Fruit fly (Drosophila melanogaster) whole organism, embryonic: ENCODE results near the gene moody.

ENCODE experiments used
- Ada2b ChIP-seq: fragments of 200-800 bp; sonication (Bioruptor generic); IDR thresholded peaks from 2 replicates; pipeline ENCODE4 v1.3.6; 2022; ENCODE audit warnings: missing biosample characterization, missing genetic modification characterization
- Awh ChIP-seq: fragments of 200-800 bp; sonication (Bioruptor generic); IDR thresholded peaks from 2 replicates; pipeline ENCODE4, ENCODE4 v1.3.6; 2022; ENCODE audit warnings: missing biosample characterization, missing genetic modification characterization
- BtbVII ChIP-seq: fragments of 200-800 bp; sonication (Bioruptor generic); optimal IDR thresholded peaks from 3 replicates; lab custom pipeline; 2017; ENCODE audit warnings: missing biosample characterization, mild to moderate bottlenecking, missing genetic modification characterization
- CG11456 ChIP-seq: fragments of 200-800 bp; sonication (Bioruptor generic); IDR thresholded peaks from 3 replicates; pipeline ENCODE4 v1.3.6; 2022; ENCODE audit warnings: missing biosample characterization, missing genetic modification characterization
- CG11560 ChIP-seq: fragments of 200-800 bp; sonication (Bioruptor generic); IDR thresholded peaks from 3 replicates; pipeline ENCODE4 v1.3.6; 2022; ENCODE audit warnings: missing biosample characterization, missing genetic modification characterization
- CG12236 ChIP-seq: fragments of 200-800 bp; sonication (Bioruptor generic); optimal IDR thresholded peaks from 2 replicates; lab custom pipeline; 2016; ENCODE audit warnings: missing biosample characterization, missing genetic modification characterization
- CG12299 ChIP-seq: fragments of 200-800 bp; sonication (Bioruptor generic); optimal IDR thresholded peaks from 2 replicates; lab custom pipeline; 2018; ENCODE audit warnings: missing biosample characterization, mild to moderate bottlenecking, missing genetic modification characterization
- CG12942 ChIP-seq: fragments of 200-800 bp; sonication (Bioruptor generic); optimal IDR thresholded peaks from 3 replicates; lab custom pipeline; 2016; ENCODE audit warnings: missing biosample characterization, missing genetic modification characterization
- CG14710 ChIP-seq: fragments of 200-800 bp; sonication (Bioruptor generic); optimal IDR thresholded peaks from 3 replicates; lab custom pipeline; 2019; ENCODE audit warnings: missing biosample characterization, mild to moderate bottlenecking, missing genetic modification characterization, moderate library complexity
- CG15696 ChIP-seq: fragments of 200-800 bp; sonication (Bioruptor generic); optimal IDR thresholded peaks from 2 replicates; lab custom pipeline; 2019; ENCODE audit warnings: missing biosample characterization, mild to moderate bottlenecking, missing genetic modification characterization, moderate library complexity
- CG1647 ChIP-seq: fragments of 200-800 bp; sonication (Bioruptor generic); optimal IDR thresholded peaks from 3 replicates; lab custom pipeline; 2016; ENCODE audit warnings: missing biosample characterization, missing genetic modification characterization
- CG16813 ChIP-seq: fragments of 200-800 bp; sonication (Bioruptor generic); IDR thresholded peaks from 3 replicates; pipeline ENCODE4 v1.3.6; 2022; ENCODE audit warnings: missing biosample characterization, missing genetic modification characterization; ENCODE audit not compliant: partially characterized antibody
- CG17385 ChIP-seq: fragments of 200-800 bp; sonication (Bioruptor generic); optimal IDR thresholded peaks from 3 replicates; lab custom pipeline; 2018; ENCODE audit warnings: missing biosample characterization, mild to moderate bottlenecking, missing genetic modification characterization
- CG18764 ChIP-seq: fragments of 200-800 bp; sonication (Bioruptor generic); optimal IDR thresholded peaks from 3 replicates; lab custom pipeline; 2016; ENCODE audit warnings: missing biosample characterization, missing genetic modification characterization
- CG3163 ChIP-seq: fragments of 200-800 bp; sonication (Bioruptor generic); optimal IDR thresholded peaks from 3 replicates; lab custom pipeline; 2016; ENCODE audit warnings: missing biosample characterization, missing genetic modification characterization
- CG32767 ChIP-seq: fragments of 200-800 bp; sonication (Bioruptor generic); IDR thresholded peaks from 2 replicates; pipeline ENCODE4 v1.3.6; 2022; ENCODE audit warnings: missing biosample characterization, missing genetic modification characterization
- CG34422 ChIP-seq: fragments of 200-800 bp; sonication (Bioruptor generic); IDR thresholded peaks from 3 replicates; pipeline ENCODE4 v1.3.6; 2022; ENCODE audit warnings: missing biosample characterization, missing genetic modification characterization
- CG4730 ChIP-seq: fragments of 200-800 bp; sonication (Bioruptor generic); IDR thresholded peaks from 2 replicates; pipeline ENCODE4 v1.3.6; 2022; ENCODE audit warnings: missing biosample characterization, missing genetic modification characterization
- CG7963 ChIP-seq: fragments of 200-800 bp; sonication (Bioruptor generic); IDR thresholded peaks from 3 replicates; pipeline ENCODE4 v1.3.6; 2022; ENCODE audit warnings: missing biosample characterization, missing genetic modification characterization; ENCODE audit not compliant: partially characterized antibody
- CG8359 ChIP-seq: fragments of 200-800 bp; sonication (Bioruptor generic); optimal IDR thresholded peaks from 2 replicates; lab custom pipeline; 2017; ENCODE audit warnings: missing biosample characterization, mild to moderate bottlenecking, missing genetic modification characterization, borderline replicate concordance
- CG8765 ChIP-seq: fragments of 200-800 bp; sonication (Bioruptor generic); IDR thresholded peaks from 2 replicates; pipeline ENCODE4 v1.3.6; 2022; ENCODE audit warnings: missing biosample characterization, missing genetic modification characterization
- CG8944 ChIP-seq: fragments of 200-800 bp; sonication (Bioruptor generic); optimal IDR thresholded peaks from 3 replicates; lab custom pipeline; 2016; ENCODE audit warnings: missing biosample characterization, missing genetic modification characterization
- CG9437 ChIP-seq: fragments of 200-800 bp; sonication (Bioruptor generic); optimal IDR thresholded peaks from 2 replicates; lab custom pipeline; 2018; ENCODE audit warnings: missing biosample characterization, mild to moderate bottlenecking, missing genetic modification characterization
- CG9797 ChIP-seq: fragments of 200-800 bp; sonication (Bioruptor generic); optimal IDR thresholded peaks from 3 replicates; lab custom pipeline; 2018; ENCODE audit warnings: missing biosample characterization, mild to moderate bottlenecking, missing genetic modification characterization
- CTCF ChIP-seq: fragments of 200-800 bp; sonication (Bioruptor generic); optimal IDR thresholded peaks from 2 replicates; lab custom pipeline; 2017; ENCODE audit warnings: missing biosample characterization, mild to moderate bottlenecking, missing genetic modification characterization, moderate library complexity
- Camta ChIP-seq: fragments of 200-800 bp; sonication (Bioruptor generic); optimal IDR thresholded peaks from 2 replicates; lab custom pipeline; 2016; ENCODE audit warnings: missing biosample characterization, missing genetic modification characterization
- D ChIP-seq, 2 experiments: fragments of 200-800 bp in 1 of 2; fragments of >200 bp in 1 of 2; sonication (Bioruptor generic) in 1 of 2; optimal IDR thresholded peaks; 2 replicates in 1 of 2; 3 replicates in 1 of 2; lab custom pipeline; 2017; ENCODE audit warnings: mild to moderate bottlenecking in 1 of 2, missing biosample characterization in 1 of 2, missing genetic modification characterization in 1 of 2, missing genetic modification reagents in 1 of 2
- Lpt ChIP-seq: fragments of >200 bp; optimal IDR thresholded peaks from 2 replicates; lab custom pipeline; 2018; ENCODE audit warnings: missing biosample characterization, missing genetic modification characterization
- MESR4 ChIP-seq: fragments of 200-800 bp; sonication (Bioruptor generic); optimal IDR thresholded peaks from 2 replicates; lab custom pipeline; 2018; ENCODE audit warnings: missing biosample characterization, mild to moderate bottlenecking, missing genetic modification characterization, moderate library complexity
- Mes4 ChIP-seq: fragments of 200-800 bp; sonication (Bioruptor generic); optimal IDR thresholded peaks from 2 replicates; lab custom pipeline; 2016; ENCODE audit warnings: missing biosample characterization, missing genetic modification characterization
- Nf-YB ChIP-seq: fragments of 200-800 bp; sonication (Bioruptor generic); optimal IDR thresholded peaks from 3 replicates; lab custom pipeline; 2019; ENCODE audit warnings: missing biosample characterization, mild to moderate bottlenecking, missing genetic modification characterization, moderate library complexity
- Oli ChIP-seq: fragments of 200-800 bp; sonication (Bioruptor generic); optimal IDR thresholded peaks from 2 replicates; lab custom pipeline; 2018; ENCODE audit warnings: missing biosample characterization, mild to moderate bottlenecking, missing genetic modification characterization, moderate library complexity
- Stat92E ChIP-seq, 3 experiments: fragments of >200 bp in 2 of 3; fragments of 200-800 bp in 1 of 3; sonication (Bioruptor generic) in 1 of 3; optimal IDR thresholded peaks; 2 replicates each; lab custom pipeline; 2017 to 2019; ENCODE audit warnings: missing biosample characterization in 3 of 3, missing genetic modification characterization in 3 of 3, mild to moderate bottlenecking in 1 of 3, moderate library complexity in 1 of 3
- TFAM ChIP-seq: fragments of 200-800 bp; sonication (Bioruptor generic); optimal IDR thresholded peaks from 2 replicates; lab custom pipeline; 2017; ENCODE audit warnings: missing biosample characterization, missing genetic modification characterization, inconsistent platforms
- Xrp1 ChIP-seq: fragments of 200-800 bp; sonication (Bioruptor generic); IDR thresholded peaks from 2 replicates; pipeline ENCODE4 v1.3.6; 2022; ENCODE audit warnings: missing biosample characterization, missing genetic modification characterization
- YL-1 ChIP-seq: fragments of 200-800 bp; sonication (Bioruptor generic); optimal IDR thresholded peaks from 3 replicates; lab custom pipeline; 2017; ENCODE audit warnings: missing biosample characterization, mild to moderate bottlenecking, missing genetic modification characterization
- cad ChIP-seq: fragments of >200 bp; optimal IDR thresholded peaks from 2 replicates; lab custom pipeline; 2017; ENCODE audit warnings: missing biosample characterization, missing genetic modification characterization
- croc ChIP-seq: fragments of 200-800 bp; sonication (Bioruptor generic); conservative IDR thresholded peaks from 3 replicates; pipeline ENCODE4 v1.3.6; 2022; ENCODE audit warnings: missing biosample characterization, missing genetic modification characterization
- ftz-f1 ChIP-seq: fragments of 200-800 bp; sonication (Bioruptor generic); optimal IDR thresholded peaks from 2 replicates; lab custom pipeline; 2016; ENCODE audit warnings: missing biosample characterization, missing genetic modification characterization
- gsb-n ChIP-seq: fragments of 200-800 bp; sonication (Bioruptor generic); optimal IDR thresholded peaks from 3 replicates; lab custom pipeline; 2018; ENCODE audit warnings: missing biosample characterization, mild to moderate bottlenecking, missing genetic modification characterization
- gt ChIP-seq: fragments of 200-800 bp; sonication (Bioruptor generic); IDR thresholded peaks from 2 replicates; pipeline ENCODE4 v1.3.6; 2022; ENCODE audit warnings: missing biosample characterization, missing genetic modification characterization
- hb ChIP-seq: fragments of 200-800 bp; sonication (Bioruptor generic); IDR thresholded peaks from 3 replicates; pipeline ENCODE4 v1.3.6; 2022; ENCODE audit warnings: missing biosample characterization, missing genetic modification characterization; ENCODE audit not compliant: partially characterized antibody
- lmd ChIP-seq: fragments of 200-800 bp; sonication (Bioruptor generic); IDR thresholded peaks from 2 replicates; pipeline ENCODE4 v1.3.6; 2022; ENCODE audit warnings: missing biosample characterization, missing genetic modification characterization
- ranshi ChIP-seq: fragments of 200-800 bp; sonication (Bioruptor generic); IDR thresholded peaks from 2 replicates; pipeline ENCODE4 v1.3.6; 2022; ENCODE audit warnings: missing biosample characterization, missing genetic modification characterization
- scrt ChIP-seq: fragments of 200-800 bp; sonication (Bioruptor generic); optimal IDR thresholded peaks from 2 replicates; lab custom pipeline; 2018; ENCODE audit warnings: missing biosample characterization, mild to moderate bottlenecking, missing genetic modification characterization, moderate library complexity
- seq ChIP-seq: fragments of 200-800 bp; sonication (Bioruptor generic); IDR thresholded peaks from 2 replicates; pipeline ENCODE4 v1.3.6; 2022; ENCODE audit warnings: missing biosample characterization, missing genetic modification characterization
- sqz ChIP-seq: fragments of 200-800 bp; sonication (Bioruptor generic); optimal IDR thresholded peaks from 3 replicates; lab custom pipeline; 2018; ENCODE audit warnings: missing biosample characterization, mild to moderate bottlenecking, missing genetic modification characterization
- tap ChIP-seq: fragments of 200-800 bp; optimal IDR thresholded peaks from 3 replicates; lab custom pipeline; 2019; ENCODE audit warnings: missing biosample characterization, mild to moderate bottlenecking, missing genetic modification characterization, moderate library complexity
- trem ChIP-seq: fragments of 200-800 bp; optimal IDR thresholded peaks from 3 replicates; lab custom pipeline; 2019; ENCODE audit warnings: missing biosample characterization, mild to moderate bottlenecking, missing genetic modification characterization, moderate library complexity

Gene moody

DNA sequence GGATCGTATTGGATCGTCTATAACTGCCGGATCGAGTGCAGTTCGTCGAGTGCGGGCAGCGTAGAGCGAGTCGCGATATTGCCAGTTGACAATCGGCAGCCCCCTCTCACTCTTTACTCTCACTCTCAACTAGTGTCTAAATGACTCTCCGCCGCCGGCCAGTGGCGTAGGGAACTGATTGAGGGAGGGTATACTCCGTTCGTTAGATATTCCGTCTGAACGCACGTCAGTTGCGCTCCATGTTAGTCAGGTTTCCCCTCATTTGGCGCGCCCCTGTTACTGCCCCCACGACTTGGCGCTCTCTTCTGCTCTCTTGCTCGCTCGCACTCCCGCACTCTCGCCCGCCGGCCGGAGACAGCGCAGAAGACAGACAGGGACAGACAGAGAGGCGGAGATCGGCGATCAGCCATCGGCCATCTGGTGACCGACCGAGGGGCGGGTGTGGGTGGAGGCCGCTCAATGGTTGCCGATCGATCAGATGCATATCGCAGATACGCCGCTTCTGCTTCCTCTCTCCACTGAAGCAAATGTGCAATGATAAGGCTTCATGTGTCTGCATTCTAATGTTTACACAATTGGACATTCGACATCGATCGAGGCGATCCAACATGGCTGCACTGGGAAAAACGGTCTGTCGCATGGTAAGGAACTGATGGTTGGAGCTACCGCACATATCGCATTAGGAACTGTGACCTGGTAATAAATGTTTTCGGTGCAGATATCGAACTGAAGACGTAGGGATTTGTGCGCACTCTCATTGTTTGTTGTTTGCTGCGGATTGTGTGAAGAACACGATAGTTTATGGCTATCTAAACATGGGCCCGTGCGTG, at the start of gene moody (continued):
- peak; percentile 78 for TF ChIP-seq Nf-YB (GFP tag; lab: Kevin White, UChicago)
- TF ChIP-seq CG12942 (GFP tag; lab: Kevin White, UChicago): peak; percentile 98
- TF ChIP-seq Camta (GFP tag; lab: Kevin White, UChicago): peak; percentile 95
- TF ChIP-seq gsb-n (tag; lab: Kevin White, UChicago): peak; percentile 85
- TF ChIP-seq Ada2b (GFP tag; lab: Robert Waterston, UW): peak; percentile 98
- TF ChIP-seq seq: peak; percentile 96
- peak; percentile 58 for TF ChIP-seq trem (tag; lab: Kevin White, UChicago)
- TF ChIP-seq Mes4 (GFP tag; lab: Kevin White, UChicago): peak; percentile 95
- peak; percentile 95 for TF ChIP-seq CG8765 (GFP tag; lab: Robert Waterston, UW)
- peak; percentile 94 for TF ChIP-seq CG12299 (tag; lab: Kevin White, UChicago)
- peak; percentile 63 for TF ChIP-seq CTCF
- peak; percentile 99 for TF ChIP-seq lmd (GFP tag; lab: Robert Waterston, UW)
- no peak for TF ChIP-seq cad (GFP tag; lab: Kevin White, UChicago)
- peak; percentile 94 for TF ChIP-seq scrt (GFP tag; lab: Kevin White, UChicago)
- TF ChIP-seq MESR4 (GFP tag; lab: Kevin White, UChicago): peak; percentile 66
- peak; percentile 88 for TF ChIP-seq CG12236 (GFP tag; lab: Kevin White, UChicago)
- peak; percentile 90 for TF ChIP-seq CG11560
- peak; percentile 94 for TF ChIP-seq CG1647 (GFP tag; lab: Kevin White, UChicago)
- peak; percentile 94 for TF ChIP-seq gt (GFP tag; lab: Robert Waterston, UW)
- peak; percentile 63 for TF ChIP-seq sqz
- no peak for TF ChIP-seq CG16813
- no peak for TF ChIP-seq D (optimal IDR thresholded peaks at IDR 0.05; lab: Kevin White, UChicago)
- TF ChIP-seq D (GFP tag; optimal IDR thresholded peaks at IDR 0.05; lab: Kevin White, UChicago): peak; percentile 92
- TF ChIP-seq CG4730: peak; percentile 97
- peak; percentile 88 for TF ChIP-seq CG15696
- peak; percentile 98 for TF ChIP-seq CG34422
- TF ChIP-seq ranshi: peak; percentile 98
- peak; percentile 90 for TF ChIP-seq CG3163
- peak; percentile 95 for TF ChIP-seq ftz-f1 (GFP tag; lab: Kevin White, UChicago)
- peak; percentile 93 for TF ChIP-seq CG17385 (GFP tag; lab: Kevin White, UChicago)
- TF ChIP-seq Stat92E (GFP tag; optimal IDR thresholded peaks at IDR 0.05; lab: Kevin White, UChicago): peak in 1 of 3 experiments; percentile 85
- peak; percentile 79 for TF ChIP-seq CG14710 (tag; lab: Kevin White, UChicago)
- TF ChIP-seq Oli (tag; lab: Kevin White, UChicago): peak; percentile 93
- TF ChIP-seq Lpt (GFP tag; lab: Kevin White, UChicago): no peak
- peak; percentile 98 for TF ChIP-seq CG8944
- no peak for TF ChIP-seq hb (GFP tag; lab: Robert Waterston, UW)
- TF ChIP-seq CG8359: peak; percentile 73
- TF ChIP-seq Xrp1 (GFP tag; lab: Robert Waterston, UW): peak; percentile 98
- TF ChIP-seq CG9797: peak; percentile 35
- no peak for TF ChIP-seq CG7963
- TF ChIP-seq Awh (GFP tag; lab: Robert Waterston, UW): peak; percentile 98
- TF ChIP-seq YL-1 (GFP tag; lab: Kevin White, UChicago): peak; percentile 96
- peak; percentile 79 for TF ChIP-seq CG9437
- peak; percentile 92 for TF ChIP-seq CG18764 (GFP tag; lab: Kevin White, UChicago)
- peak; percentile 97 for TF ChIP-seq BtbVII (GFP tag; lab: Kevin White, UChicago)
- TF ChIP-seq tap (tag; lab: Kevin White, UChicago): peak; percentile 94
- TF ChIP-seq croc (GFP tag; lab: Robert Waterston, UW): peak; percentile 90
- peak; percentile 100 for TF ChIP-seq CG11456
- peak; percentile 66 for TF ChIP-seq TFAM
- TF ChIP-seq CG32767: peak; percentile 94
